Worm (Caenorhabditis elegans) whole organism, young adult: Measurements from ENCODE around the gene snt-1.
A peak's percentile ranks its signal among the peaks of the same experiment; 100 is the strongest.

Experiments used
- C06A6.2 ChIP-seq: fragments of 200-800 bp; sonication (Bioruptor generic); conservative IDR thresholded peaks from 2 replicates; pipeline ENCODE4 v1.3.6; 2022; ENCODE audit warnings: missing genetic modification characterization, missing compliant biosample characterization
- C17E4.6 ChIP-seq: fragments of 200-800 bp; sonication (Bioruptor generic); IDR thresholded peaks from 2 replicates; pipeline ENCODE4 v1.3.6; 2022; ENCODE audit warnings: missing genetic modification reagents, missing genetic modification characterization, missing compliant biosample characterization
- F10E7.11 ChIP-seq: sonication (generic microtip); optimal IDR thresholded peaks from 2 replicates; lab custom pipeline; 2017; ENCODE audit warnings: mild to moderate bottlenecking, missing genetic modification characterization, moderate library complexity, missing compliant biosample characterization
- F23B12.7 ChIP-seq: sonication (generic microtip); optimal IDR thresholded peaks from 2 replicates; lab custom pipeline; 2017; ENCODE audit warnings: missing genetic modification characterization, mild to moderate bottlenecking, missing compliant biosample characterization, antibody characterized with exemption, moderate library complexity; ENCODE audit not compliant: insufficient read depth
- F33H1.4 ChIP-seq: fragments of 200-800 bp; sonication (Bioruptor generic); IDR thresholded peaks from 2 replicates; pipeline ENCODE4 v1.3.6; 2022; ENCODE audit warnings: missing genetic modification reagents, missing genetic modification characterization, missing compliant biosample characterization
- F39B2.1 ChIP-seq: fragments of 200-800 bp; sonication (Bioruptor generic); IDR thresholded peaks from 2 replicates; pipeline ENCODE4 v1.3.6; 2022; ENCODE audit warnings: missing genetic modification reagents, missing genetic modification characterization, missing compliant biosample characterization
- F49E8.2 ChIP-seq: sonication (generic microtip); optimal IDR thresholded peaks from 3 replicates; lab custom pipeline; 2017; ENCODE audit warnings: missing genetic modification characterization, mild to moderate bottlenecking, missing compliant biosample characterization, antibody characterized with exemption, moderate library complexity; ENCODE audit not compliant: insufficient read depth
- F55B11.4 ChIP-seq: sonication (generic microtip); optimal IDR thresholded peaks from 2 replicates; lab custom pipeline; 2016; ENCODE audit warnings: missing compliant biosample characterization, missing genetic modification characterization, borderline replicate concordance; ENCODE audit not compliant: insufficient read depth
- Y53F4B.3 ChIP-seq: fragments of 200-800 bp; sonication (Bioruptor generic); IDR thresholded peaks from 2 replicates; pipeline ENCODE4 v1.3.6; 2022; ENCODE audit warnings: missing genetic modification reagents, missing genetic modification characterization, missing compliant biosample characterization
- Y53G8AR.9 ChIP-seq: fragments of 200-800 bp; sonication (Bioruptor generic); conservative IDR thresholded peaks from 2 replicates; pipeline ENCODE4 v1.3.6; 2022; ENCODE audit warnings: missing genetic modification reagents, missing genetic modification characterization, missing compliant biosample characterization
- ZK185.1 ChIP-seq: sonication (generic microtip); optimal IDR thresholded peaks from 2 replicates; lab custom pipeline; 2016; ENCODE audit warnings: mild to moderate bottlenecking, missing genetic modification characterization, missing compliant biosample characterization; ENCODE audit not compliant: poor library complexity, severe bottlenecking
- aptf-3 ChIP-seq: fragments of 200-800 bp; sonication (Bioruptor generic); IDR thresholded peaks from 2 replicates; pipeline ENCODE4 v1.3.6; 2022; ENCODE audit warnings: missing genetic modification characterization, missing compliant biosample characterization
- athp-1 ChIP-seq: sonication (generic microtip); optimal IDR thresholded peaks from 2 replicates; lab custom pipeline; 2017; ENCODE audit warnings: mild to moderate bottlenecking, missing genetic modification characterization, missing compliant biosample characterization
- bed-1 ChIP-seq: fragments of 200-800 bp; sonication (Bioruptor generic); IDR thresholded peaks from 2 replicates; pipeline ENCODE4 v1.3.6; 2022; ENCODE audit warnings: missing genetic modification reagents, missing genetic modification characterization, missing compliant biosample characterization
- cebp-1 ChIP-seq, 2 experiments: fragments of 200-800 bp in 1 of 2; sonication (Bioruptor generic) in 1 of 2; sonication (generic microtip) in 1 of 2; IDR thresholded peaks in 1 of 2; optimal IDR thresholded peaks in 1 of 2; 2 replicates each; pipeline versions ENCODE4 v1.3.6 to Lab custom; 2017 to 2022; ENCODE audit warnings: missing compliant biosample characterization in 2 of 2, missing genetic modification characterization in 2 of 2, mild to moderate bottlenecking in 1 of 2, missing genetic modification reagents in 1 of 2, moderate library complexity in 1 of 2
- ceh-100 ChIP-seq: fragments of 200-800 bp; sonication (Bioruptor generic); IDR thresholded peaks from 2 replicates; pipeline ENCODE4 v1.3.6; 2022; ENCODE audit warnings: missing genetic modification reagents, missing genetic modification characterization, missing compliant biosample characterization
- ceh-58 ChIP-seq: fragments of 200-800 bp; sonication (Bioruptor generic); IDR thresholded peaks from 2 replicates; pipeline ENCODE4 v1.3.6; 2022; ENCODE audit warnings: missing genetic modification characterization, missing compliant biosample characterization
- ceh-79 ChIP-seq: sonication (generic microtip); optimal IDR thresholded peaks from 2 replicates; lab custom pipeline; 2017; ENCODE audit warnings: mild to moderate bottlenecking, missing genetic modification characterization, missing compliant biosample characterization
- chd-7 ChIP-seq: sonication (generic microtip); optimal IDR thresholded peaks from 2 replicates; lab custom pipeline; 2016; ENCODE audit warnings: mild to moderate bottlenecking, missing genetic modification characterization, moderate library complexity, missing compliant biosample characterization
- die-1 ChIP-seq: sonication (generic microtip); optimal IDR thresholded peaks from 2 replicates; lab custom pipeline; 2016; ENCODE audit warnings: missing genotype, mild to moderate bottlenecking, missing genetic modification characterization, missing compliant biosample characterization
- dox-1 ChIP-seq: fragments of 200-800 bp; sonication (Bioruptor generic); IDR thresholded peaks from 2 replicates; pipeline ENCODE4 v1.3.6; 2022; ENCODE audit warnings: missing genetic modification reagents, missing genetic modification characterization, missing compliant biosample characterization
- efl-1 ChIP-seq: fragments of 150-350 bp; optimal IDR thresholded peaks from 2 replicates; lab custom pipeline; 2014; ENCODE audit warnings: missing biosample characterization, missing genetic modification reagents, missing genetic modification characterization
- egl-44 ChIP-seq: fragments of 200-800 bp; sonication (Bioruptor generic); IDR thresholded peaks from 2 replicates; pipeline ENCODE4 v1.3.6; 2022; ENCODE audit warnings: missing genetic modification reagents, missing genetic modification characterization, missing compliant biosample characterization
- egrh-3 ChIP-seq: fragments of 200-800 bp; sonication (Bioruptor generic); IDR thresholded peaks from 2 replicates; pipeline ENCODE4 v1.3.6; 2022; ENCODE audit warnings: missing genetic modification reagents, missing genetic modification characterization, missing compliant biosample characterization
- ekl-4 ChIP-seq: fragments of 200-800 bp; sonication (Bioruptor generic); IDR thresholded peaks from 2 replicates; pipeline ENCODE4 v1.3.6; 2022; ENCODE audit warnings: missing genetic modification reagents, missing genetic modification characterization, missing compliant biosample characterization
- him-1 ChIP-seq: sonication (generic microtip); optimal IDR thresholded peaks from 2 replicates; lab custom pipeline; 2016; ENCODE audit warnings: missing genotype, missing genetic modification reagents, missing genetic modification characterization, missing compliant biosample characterization
- hlh-12 ChIP-seq: sonication (generic microtip); optimal IDR thresholded peaks from 2 replicates; lab custom pipeline; 2016; ENCODE audit warnings: missing genetic modification characterization, missing compliant biosample characterization
- hrde-1 ChIP-seq: sonication (generic microtip); optimal IDR thresholded peaks from 2 replicates; lab custom pipeline; 2016; ENCODE audit warnings: missing genetic modification characterization, mild to moderate bottlenecking, missing compliant biosample characterization, moderate library complexity, missing genotype, missing genetic modification reagents, borderline replicate concordance
- let-526 ChIP-seq: fragments of 200-800 bp; sonication (Bioruptor generic); IDR thresholded peaks from 2 replicates; pipeline ENCODE4 v1.3.6; 2022; ENCODE audit warnings: missing genetic modification reagents, missing genetic modification characterization, missing compliant biosample characterization
- let-607 ChIP-seq, 2 experiments: fragments of 200-800 bp in 1 of 2; sonication (Bioruptor generic) in 1 of 2; sonication (generic microtip) in 1 of 2; optimal IDR thresholded peaks; 2 replicates each; lab custom pipeline; 2016 to 2018; ENCODE audit warnings: mild to moderate bottlenecking in 2 of 2, missing compliant biosample characterization in 2 of 2, missing genetic modification characterization in 2 of 2, moderate library complexity in 2 of 2, missing genotype in 1 of 2
- lin-40 ChIP-seq: sonication (generic microtip); optimal IDR thresholded peaks from 2 replicates; lab custom pipeline; 2016; ENCODE audit warnings: missing genetic modification characterization, mild to moderate bottlenecking, missing compliant biosample characterization, missing genotype, missing genetic modification reagents
- lin-54 ChIP-seq: fragments of 200-800 bp; sonication (Bioruptor generic); optimal IDR thresholded peaks from 2 replicates; lab custom pipeline; 2018; ENCODE audit warnings: mild to moderate bottlenecking, missing genetic modification characterization, missing compliant biosample characterization
- mcd-1 ChIP-seq: fragments of 200-800 bp; sonication (Bioruptor generic); IDR thresholded peaks from 2 replicates; pipeline ENCODE4 v1.3.6; 2022; ENCODE audit warnings: missing genetic modification reagents, missing genetic modification characterization, missing compliant biosample characterization
- mxl-1 ChIP-seq: sonication (generic microtip); optimal IDR thresholded peaks from 2 replicates; lab custom pipeline; 2016; ENCODE audit warnings: missing genetic modification characterization, missing compliant biosample characterization
- nfya-1 ChIP-seq: sonication (generic microtip); optimal IDR thresholded peaks from 2 replicates; lab custom pipeline; 2017; ENCODE audit warnings: antibody characterized with exemption, missing compliant biosample characterization, missing genetic modification characterization, borderline replicate concordance; ENCODE audit not compliant: insufficient read depth
- nfyb-1 ChIP-seq: fragments of 200-800 bp; sonication (Bioruptor generic); IDR thresholded peaks from 2 replicates; pipeline ENCODE4 v1.3.6; 2022; ENCODE audit warnings: missing genetic modification reagents, missing genetic modification characterization, missing compliant biosample characterization
- nhr-120 ChIP-seq: fragments of 200-800 bp; sonication (Bioruptor generic); IDR thresholded peaks from 2 replicates; pipeline ENCODE4 v1.3.6; 2022; ENCODE audit warnings: missing genetic modification characterization, missing compliant biosample characterization
- nhr-179 ChIP-seq: sonication (generic microtip); optimal IDR thresholded peaks from 2 replicates; lab custom pipeline; 2016; ENCODE audit warnings: mild to moderate bottlenecking, missing genetic modification characterization, missing compliant biosample characterization
- nhr-80 ChIP-seq: sonication (generic microtip); optimal IDR thresholded peaks from 2 replicates; lab custom pipeline; 2016; ENCODE audit warnings: missing genetic modification characterization, missing compliant biosample characterization
- pha-4 ChIP-seq: fragments of 150-350 bp; sonication (generic microtip); optimal IDR thresholded peaks from 2 replicates; lab custom pipeline; 2014; ENCODE audit warnings: missing biosample characterization, missing genetic modification reagents, missing genetic modification characterization
- snpc-1.3 ChIP-seq: sonication (generic microtip); optimal IDR thresholded peaks from 2 replicates; lab custom pipeline; 2017; ENCODE audit warnings: missing genetic modification characterization, mild to moderate bottlenecking, missing compliant biosample characterization, antibody characterized with exemption, moderate library complexity, missing genotype, missing genetic modification reagents; ENCODE audit not compliant: insufficient read depth
- somi-1 ChIP-seq: fragments of 200-800 bp; sonication (Bioruptor generic); optimal IDR thresholded peaks from 2 replicates; lab custom pipeline; 2018; ENCODE audit warnings: mild to moderate bottlenecking, missing genetic modification characterization, missing compliant biosample characterization
- tbx-9 ChIP-seq: sonication (generic microtip); optimal IDR thresholded peaks from 2 replicates; lab custom pipeline; 2016; ENCODE audit warnings: borderline replicate concordance, missing genetic modification characterization, inconsistent platforms, missing compliant biosample characterization
- tlf-1 ChIP-seq: fragments of 200-800 bp; sonication (Bioruptor generic); optimal IDR thresholded peaks from 2 replicates; lab custom pipeline; 2018; ENCODE audit warnings: mild to moderate bottlenecking, missing genetic modification characterization, missing compliant biosample characterization
- unc-130 ChIP-seq: sonication (generic microtip); optimal IDR thresholded peaks from 2 replicates; lab custom pipeline; 2016; ENCODE audit warnings: missing genetic modification reagents, missing genetic modification characterization, missing compliant biosample characterization
- unc-62 ChIP-seq: fragments of 150-350 bp; optimal IDR thresholded peaks from 2 replicates; lab custom pipeline; 2014; ENCODE audit warnings: missing biosample characterization, missing genetic modification reagents, missing genetic modification characterization
- zfh-2 ChIP-seq: fragments of 200-800 bp; sonication (Bioruptor generic); conservative IDR thresholded peaks from 2 replicates; pipeline ENCODE4 v1.3.6; 2022; ENCODE audit warnings: missing genetic modification reagents, missing genetic modification characterization, missing compliant biosample characterization
- ztf-18 ChIP-seq: sonication (generic microtip); optimal IDR thresholded peaks from 2 replicates; lab custom pipeline; 2016; ENCODE audit warnings: missing genotype, mild to moderate bottlenecking, missing genetic modification characterization, missing compliant biosample characterization

snt-1 gene

ce11 chrII:6847917-6848379 is 37.2 kb downstream of the snt-1 start, which contains the start of gene tbc-6:
tbc-6 (plus strand) TSS chrII:6848124.
- TF ChIP-seq F39B2.1 (GFP tag; lab: Robert Waterston, UW) (no peak), athp-1 (tag; lab: Kevin White, UChicago) (no peak), mcd-1 (GFP tag; lab: Robert Waterston, UW) (no peak), efl-1 (GFP tag; lab: Kevin White, UChicago) (no peak), ZK185.1 (no peak), F33H1.4 (GFP tag; lab: Robert Waterston, UW) (no peak), bed-1 (no peak), ekl-4 (GFP tag; lab: Robert Waterston, UW) (no peak), F10E7.11 (tag; lab: Kevin White, UChicago) (no peak), aptf-3 (no peak), zfh-2 (GFP tag; lab: Robert Waterston, UW) (no peak), unc-130 (GFP tag; lab: Kevin White, UChicago) (no peak), unc-62 (GFP tag; lab: Kevin White, UChicago) (no peak), snpc-1.3 (no peak), Y53F4B.3 (GFP tag; lab: Robert Waterston, UW) (no peak), C06A6.2 (GFP tag; lab: Robert Waterston, UW) (no peak), tbx-9 (tag; lab: Kevin White, UChicago) (no peak), lin-40 (tag; lab: Kevin White, UChicago) (peak; percentile 53), egl-44 (no peak), ceh-100 (no peak), F49E8.2 (no peak), let-526 (GFP tag; lab: Robert Waterston, UW) (no peak), hrde-1 (tag; lab: Kevin White, UChicago) (no peak), C17E4.6 (GFP tag; lab: Robert Waterston, UW) (no peak), cebp-1 (GFP tag; IDR thresholded peaks at IDR 0.05; lab: Robert Waterston, UW) (no peak), cebp-1 (tag; optimal IDR thresholded peaks at IDR 0.05; lab: Kevin White, UChicago) (peak; percentile 21), chd-7 (no peak), nhr-80 (tag; lab: Kevin White, UChicago) (peak; percentile 51), nfya-1 (tag; lab: Kevin White, UChicago) (no peak), pha-4 (tag; lab: Kevin White, UChicago) (no peak), F23B12.7 (tag; lab: Kevin White, UChicago) (no peak), him-1 (tag; lab: Kevin White, UChicago) (peak; percentile 30), lin-54 (no peak), somi-1 (GFP tag; lab: Kevin White, UChicago) (peak; percentile 20), dox-1 (0 out of 2 replicates have a peak, but pooled peaks have one; percentile 19), die-1 (tag; lab: Kevin White, UChicago) (no peak), nhr-120 (GFP tag; lab: Robert Waterston, UW) (no peak), nfyb-1 (GFP tag; lab: Robert Waterston, UW) (0 out of 2 replicates have a peak, but pooled peaks have one; percentile 23), ceh-58 (GFP tag; lab: Robert Waterston, UW) (no peak), Y53G8AR.9 (GFP tag; lab: Robert Waterston, UW) (no peak), egrh-3 (GFP tag; lab: Robert Waterston, UW) (no peak), hlh-12 (tag; lab: Kevin White, UChicago) (no peak), nhr-179 (no peak), tlf-1 (GFP tag; lab: Kevin White, UChicago) (no peak), ztf-18 (tag; lab: Kevin White, UChicago) (no peak), let-607 (tag; optimal IDR thresholded peaks at IDR 0.05; lab: Kevin White, UChicago) (peak in 1 of 2 experiments; percentile 16), mxl-1 (tag; lab: Kevin White, UChicago) (no peak), F55B11.4 (tag; lab: Kevin White, UChicago) (no peak), ceh-79 (no peak)
